Fruit fly (Drosophila melanogaster) whole organism, adult: Measurements from ENCODE around the gene CG34298.

ENCODE experiments used
- CG11617 ChIP-seq: fragments of 200-800 bp; sonication (Bioruptor generic); optimal IDR thresholded peaks from 2 replicates; lab custom pipeline; 2017; ENCODE audit warnings: mild to moderate bottlenecking, missing biosample characterization, missing genetic modification reagents, missing genetic modification characterization
- CG33017 ChIP-seq: fragments of 200-800 bp; sonication (Bioruptor generic); optimal IDR thresholded peaks from 2 replicates; lab custom pipeline; 2018; ENCODE audit warnings: missing biosample characterization, mild to moderate bottlenecking, missing genetic modification characterization, moderate library complexity
- CG5204 ChIP-seq: fragments of 200-800 bp; sonication (Bioruptor generic); optimal IDR thresholded peaks from 2 replicates; lab custom pipeline; 2016; ENCODE audit warnings: missing biosample characterization, missing genetic modification characterization
- Crg-1 ChIP-seq: fragments of 200-800 bp; sonication (Bioruptor generic); optimal IDR thresholded peaks from 2 replicates; lab custom pipeline; 2016; ENCODE audit warnings: missing biosample characterization, missing genetic modification characterization
- cnc ChIP-seq, 2 experiments: fragments of >200 bp; optimal IDR thresholded peaks; 2 replicates each; lab custom pipeline; 2017

dm6 chr3R:29959329-29959728 is 40.3 kb upstream of the CG34298 start:
- TF ChIP-seq CG5204 (no peak), CG11617 (GFP tag; lab: Kevin White, UChicago) (no peak), CG33017 (tag; lab: Kevin White, UChicago) (no peak), Crg-1 (no peak), cnc (optimal IDR thresholded peaks at IDR 0.05; lab: Kevin White, UChicago) (no peak)
